Fruit fly (Drosophila melanogaster): ENCODE data around the gene CalpC.

Gene CalpC

dm6 chrX:16320197-16320921 is 5.2 kb upstream of the CalpC start, which contains the start of gene Cyp1 (continued):
- TF ChIP-seq cg (GFP tag; optimal IDR thresholded peaks at IDR 0.05): no peak
- TF ChIP-seq CG6854 (GFP tag; optimal IDR thresholded peaks at IDR 0.05): no peak
- TF ChIP-seq CG6175 (GFP tag; IDR thresholded peaks at IDR 0.05): 0 out of 3 replicates have a peak, but pooled peaks have one; percentile 16
- TF ChIP-seq sens-2 (GFP tag; IDR thresholded peaks at IDR 0.05): 0 out of 2 replicates have a peak, but pooled peaks have one; percentile 19
- no peak for TF ChIP-seq CG12942 (GFP tag; optimal IDR thresholded peaks at IDR 0.05)
- 0 out of 2 replicates have a peak, but pooled peaks have one; percentile 8 for TF ChIP-seq toy (GFP tag; IDR thresholded peaks at IDR 0.05)
- no peak for TF ChIP-seq ATbp (GFP tag; optimal IDR thresholded peaks at IDR 0.05)
- no peak for TF ChIP-seq CG11695 (GFP tag; IDR thresholded peaks at IDR 0.05)
- TF ChIP-seq CG3163 (GFP tag; optimal IDR thresholded peaks at IDR 0.05): no peak
- TF ChIP-seq ttk (GFP tag; IDR thresholded peaks at IDR 0.05): no peak
- TF ChIP-seq CG15011 (GFP tag; optimal IDR thresholded peaks at IDR 0.05): no peak
- TF ChIP-seq CG14667 (GFP tag; IDR thresholded peaks at IDR 0.05): peak; percentile 70
- TF ChIP-seq Xbp1 (GFP tag; optimal IDR thresholded peaks at IDR 0.05): peak; percentile 34
- no peak for TF ChIP-seq CG11504 (tag; optimal IDR thresholded peaks at IDR 0.05)
- peak; percentile 43; the same call in 1 of the 3 replicates for TF ChIP-seq CG14050 (GFP tag; IDR thresholded peaks at IDR 0.05)
- no peak for TF ChIP-seq CG2202 (tag; optimal IDR thresholded peaks at IDR 0.05)
- TF ChIP-seq CG43689 (GFP tag; IDR thresholded peaks at IDR 0.05): no peak
- TF ChIP-seq Poxn (GFP tag; IDR thresholded peaks at IDR 0.05): no peak
- no peak for TF ChIP-seq Hr39 (optimal IDR thresholded peaks at IDR 0.05)
- TF ChIP-seq bcd (GFP tag; optimal IDR thresholded peaks at IDR 0.05): peak; percentile 8
- TF ChIP-seq CG12391 (tag; optimal IDR thresholded peaks at IDR 0.05): peak; percentile 19
- TF ChIP-seq hth (optimal IDR thresholded peaks at IDR 0.05): no peak
- peak; percentile 58; the same call in 1 of the 2 replicates for TF ChIP-seq CG3847 (GFP tag; IDR thresholded peaks at IDR 0.05)
- TF ChIP-seq nerfin-2 (GFP tag; IDR thresholded peaks at IDR 0.05; ENCODE audit: partially characterized antibody): peak; percentile 64; the same call in 1 of the 2 replicates
- no peak for TF ChIP-seq CG31388 (GFP tag; optimal IDR thresholded peaks at IDR 0.05)
- 0 out of 2 replicates have a peak, but pooled peaks have one; percentile 23 for TF ChIP-seq klu (GFP tag; IDR thresholded peaks at IDR 0.05)
- TF ChIP-seq Vsx1 (GFP tag; optimal IDR thresholded peaks at IDR 0.05): no peak
- TF ChIP-seq CG7839 (tag; optimal IDR thresholded peaks at IDR 0.05): no peak
- TF ChIP-seq CG2116 (GFP tag; optimal IDR thresholded peaks at IDR 0.05): peak; percentile 98
- no peak for TF ChIP-seq BtbVII (GFP tag; optimal IDR thresholded peaks at IDR 0.05)
- peak; percentile 32; the same call in 1 of the 2 replicates for TF ChIP-seq CG2129 (GFP tag; IDR thresholded peaks at IDR 0.05; ENCODE audit: partially characterized antibody)
- no peak for TF ChIP-seq pnt (GFP tag; optimal IDR thresholded peaks at IDR 0.05)
- peak; percentile 74 for TF ChIP-seq CG15479 (GFP tag; optimal IDR thresholded peaks at IDR 0.05)
- TF ChIP-seq CG11696 (GFP tag; IDR thresholded peaks at IDR 0.05): peak; percentile 19; the same call in 1 of the 2 replicates
- TF ChIP-seq ara (GFP tag; IDR thresholded peaks at IDR 0.05): no peak; the same call in 1 of the 2 replicates
- no peak for TF ChIP-seq Asciz (GFP tag; optimal IDR thresholded peaks at IDR 0.05)
- TF ChIP-seq row (GFP tag; IDR thresholded peaks at IDR 0.05): peak; percentile 81
- TF ChIP-seq ftz-f1 (GFP tag; optimal IDR thresholded peaks at IDR 0.05): peak; percentile 1
- no peak for TF ChIP-seq psq (GFP tag; optimal IDR thresholded peaks at IDR 0.05)
- no peak for TF ChIP-seq D19A (tag; optimal IDR thresholded peaks at IDR 0.05)
- no peak for TF ChIP-seq lola (GFP tag; optimal IDR thresholded peaks at IDR 0.05)
- peak; percentile 83 for TF ChIP-seq Dref (GFP tag; IDR thresholded peaks at IDR 0.05)
- no peak for TF ChIP-seq CG8281 (tag; optimal IDR thresholded peaks at IDR 0.05)
- TF ChIP-seq shn (GFP tag; optimal IDR thresholded peaks at IDR 0.05): no peak
- TF ChIP-seq CG4328 (GFP tag; optimal IDR thresholded peaks at IDR 0.05): no peak
- TF ChIP-seq dimm (GFP tag; IDR thresholded peaks at IDR 0.05): no peak
- TF ChIP-seq CG16815 (GFP tag; optimal IDR thresholded peaks at IDR 0.05): no peak
- TF ChIP-seq Abd-B (GFP tag; optimal IDR thresholded peaks at IDR 0.05): no peak
- peak; percentile 28 for TF ChIP-seq gfzf (GFP tag; optimal IDR thresholded peaks at IDR 0.05)
- 0 out of 2 replicates have a peak, but pooled peaks have one; percentile 43 for TF ChIP-seq Ptx1 (GFP tag; IDR thresholded peaks at IDR 0.05)
